Worm (Caenorhabditis elegans) whole organism, L4 larva: ENCODE results near the gene srx-19.

Experiments used
- F10B5.3 ChIP-seq: sonication (generic microtip); optimal IDR thresholded peaks from 2 replicates; lab custom pipeline; 2016; ENCODE audit warnings: mild to moderate bottlenecking, missing genetic modification characterization, missing compliant biosample characterization
- F37D6.2 ChIP-seq: sonication (generic microtip); optimal IDR thresholded peaks from 2 replicates; lab custom pipeline; 2016; ENCODE audit warnings: mild to moderate bottlenecking, missing genetic modification characterization, missing compliant biosample characterization
- F49E8.2 ChIP-seq: sonication (generic microtip); optimal IDR thresholded peaks from 2 replicates; lab custom pipeline; 2016; ENCODE audit warnings: missing compliant biosample characterization, mild to moderate bottlenecking, missing genetic modification characterization, borderline replicate concordance
- R02D3.7 ChIP-seq: fragments of 150-350 bp; sonication (generic microtip); optimal IDR thresholded peaks from 3 replicates; lab custom pipeline; 2014; ENCODE audit warnings: missing biosample characterization, missing genetic modification characterization
- Y105C5A.15 ChIP-seq: fragments of 200-800 bp; sonication (Bioruptor generic); IDR thresholded peaks from 2 replicates; pipeline ENCODE4 v1.3.6; 2022; ENCODE audit warnings: missing genetic modification characterization, missing compliant biosample characterization
- aly-2 ChIP-seq: sonication (generic microtip); optimal IDR thresholded peaks from 2 replicates; lab custom pipeline; 2018; ENCODE audit warnings: missing biosample characterization, missing genetic modification characterization
- ceh-28 ChIP-seq: fragments of 150-350 bp; optimal IDR thresholded peaks from 2 replicates; lab custom pipeline; 2014; ENCODE audit warnings: missing biosample characterization, missing genetic modification reagents, missing genetic modification characterization
- ceh-82 ChIP-seq: sonication (generic microtip); optimal IDR thresholded peaks from 2 replicates; lab custom pipeline; 2017; ENCODE audit warnings: missing biosample characterization, missing genetic modification characterization
- ces-1 ChIP-seq: fragments of 150-350 bp; sonication (generic microtip); optimal IDR thresholded peaks from 4 replicates; lab custom pipeline; 2014; ENCODE audit warnings: missing biosample characterization, missing genetic modification reagents, missing genetic modification characterization
- ctbp-1 ChIP-seq: fragments of 200-800 bp; sonication (Bioruptor generic); IDR thresholded peaks from 2 replicates; pipeline ENCODE4 v1.3.6; 2022; ENCODE audit warnings: missing genetic modification reagents, missing genetic modification characterization, missing compliant biosample characterization
- daf-16 ChIP-seq, 3 experiments: sonication (generic microtip); optimal IDR thresholded peaks; 2 replicates each; lab custom pipeline; 2016 to 2017; ENCODE audit warnings: missing genetic modification characterization in 3 of 3, missing genetic modification reagents in 3 of 3, mild to moderate bottlenecking in 2 of 3, missing compliant biosample characterization in 2 of 3, missing biosample characterization in 1 of 3, moderate library complexity in 1 of 3
- daf-19 ChIP-seq: fragments of 200-800 bp; sonication (Bioruptor generic); conservative IDR thresholded peaks from 2 replicates; pipeline ENCODE4 v1.3.6; 2022; ENCODE audit warnings: missing genetic modification characterization, missing compliant biosample characterization
- dmd-6 ChIP-seq: fragments of 200-800 bp; sonication (Bioruptor generic); IDR thresholded peaks from 2 replicates; pipeline ENCODE4 v1.3.6; 2022; ENCODE audit warnings: missing genetic modification reagents, missing genetic modification characterization, missing compliant biosample characterization
- dmd-8 ChIP-seq: fragments of 200-800 bp; sonication (Bioruptor generic); IDR thresholded peaks from 2 replicates; pipeline ENCODE4 v1.3.6; 2022; ENCODE audit warnings: missing genetic modification characterization, missing compliant biosample characterization
- dpl-1 ChIP-seq: fragments of 150-350 bp; optimal IDR thresholded peaks from 2 replicates; lab custom pipeline; 2014; ENCODE audit warnings: missing biosample characterization, missing genetic modification reagents, missing genetic modification characterization
- duxl-1 ChIP-seq: sonication (generic microtip); optimal IDR thresholded peaks from 2 replicates; lab custom pipeline; 2016; ENCODE audit warnings: mild to moderate bottlenecking, missing genetic modification characterization, moderate library complexity, missing compliant biosample characterization; ENCODE audit not compliant: poor library complexity
- dve-1 ChIP-seq: sonication (generic microtip); optimal IDR thresholded peaks from 2 replicates; lab custom pipeline; 2017; ENCODE audit warnings: antibody characterized with exemption, mild to moderate bottlenecking, missing genetic modification characterization, missing compliant biosample characterization; ENCODE audit not compliant: insufficient read depth
- egl-27 ChIP-seq: sonication (generic microtip); optimal IDR thresholded peaks from 3 replicates; lab custom pipeline; 2017; ENCODE audit warnings: missing biosample characterization, missing genetic modification reagents, missing genetic modification characterization
- gei-8 ChIP-seq: fragments of 200-800 bp; sonication (Bioruptor generic); optimal IDR thresholded peaks from 2 replicates; lab custom pipeline; 2018; ENCODE audit warnings: mild to moderate bottlenecking, missing genetic modification characterization, missing compliant biosample characterization
- hif-1 ChIP-seq, 2 experiments: sonication (generic microtip); optimal IDR thresholded peaks; 2 replicates each; lab custom pipeline; 2016 to 2017; ENCODE audit warnings: missing compliant biosample characterization in 2 of 2, missing genetic modification characterization in 2 of 2, missing genetic modification reagents in 2 of 2, missing genotype in 2 of 2, mild to moderate bottlenecking in 1 of 2
- hlh-11 ChIP-seq: fragments of 200-800 bp; sonication (Bioruptor generic); optimal IDR thresholded peaks from 2 replicates; lab custom pipeline; 2018; ENCODE audit warnings: mild to moderate bottlenecking, missing genetic modification characterization, missing compliant biosample characterization
- hlh-30 ChIP-seq: sonication (generic microtip); optimal IDR thresholded peaks from 2 replicates; lab custom pipeline; 2017; ENCODE audit warnings: antibody characterized with exemption, mild to moderate bottlenecking, missing genetic modification characterization, missing compliant biosample characterization; ENCODE audit not compliant: insufficient read depth
- hmg-1.1 ChIP-seq: fragments of 200-800 bp; sonication (Bioruptor generic); IDR thresholded peaks from 2 replicates; pipeline ENCODE4 v1.3.6; 2022; ENCODE audit warnings: missing genetic modification reagents, missing genetic modification characterization, missing compliant biosample characterization
- jun-1 ChIP-seq: fragments of 150-350 bp; optimal IDR thresholded peaks from 2 replicates; lab custom pipeline; 2014; ENCODE audit warnings: missing biosample characterization, missing genetic modification reagents, missing genetic modification characterization
- lim-7 ChIP-seq: fragments of 200-800 bp; sonication (Bioruptor generic); IDR thresholded peaks from 2 replicates; pipeline ENCODE4 v1.3.6; 2022; ENCODE audit warnings: missing genetic modification characterization, missing compliant biosample characterization
- lsy-2 ChIP-seq, 2 experiments: fragments of 150-350 bp in 1 of 2; sonication (generic microtip) in 1 of 2; optimal IDR thresholded peaks; 2 replicates each; lab custom pipeline; 2014 to 2017; ENCODE audit warnings: missing biosample characterization in 2 of 2, missing genetic modification characterization in 2 of 2
- madf-5 ChIP-seq, 2 experiments: fragments of 200-800 bp; sonication (Bioruptor generic); IDR thresholded peaks; 2 replicates each; pipeline ENCODE4 v1.3.6; 2022; ENCODE audit warnings: missing compliant biosample characterization in 2 of 2, missing genetic modification characterization in 2 of 2
- mdt-29 ChIP-seq: fragments of 200-800 bp; sonication (Bioruptor generic); IDR thresholded peaks from 2 replicates; pipeline ENCODE4 v1.3.6; 2022; ENCODE audit warnings: missing genetic modification reagents, missing genetic modification characterization, missing compliant biosample characterization
- mep-1 ChIP-seq: fragments of 150-350 bp; sonication (generic microtip); optimal IDR thresholded peaks from 3 replicates; lab custom pipeline; 2014; ENCODE audit warnings: missing biosample characterization, missing genetic modification characterization
- mes-2 ChIP-seq: sonication (generic microtip); optimal IDR thresholded peaks from 2 replicates; lab custom pipeline; 2016; ENCODE audit warnings: missing genotype, mild to moderate bottlenecking, missing genetic modification characterization, missing compliant biosample characterization; ENCODE audit not compliant: poor library complexity, severe bottlenecking
- mxl-2 ChIP-seq: fragments of 200-800 bp; sonication (Bioruptor generic); conservative IDR thresholded peaks from 2 replicates; pipeline ENCODE4 v1.3.6; 2022; ENCODE audit warnings: missing genetic modification reagents, missing genetic modification characterization, missing compliant biosample characterization
- mxl-3 ChIP-seq: fragments of 200-800 bp; sonication (Bioruptor generic); optimal IDR thresholded peaks from 2 replicates; lab custom pipeline; 2018; ENCODE audit warnings: mild to moderate bottlenecking, missing genetic modification characterization, missing compliant biosample characterization
- nhr-10 ChIP-seq: fragments of 150-350 bp; optimal IDR thresholded peaks from 2 replicates; lab custom pipeline; 2014; ENCODE audit warnings: missing biosample characterization, missing genetic modification characterization
- nhr-102 ChIP-seq: sonication (generic microtip); optimal IDR thresholded peaks from 2 replicates; lab custom pipeline; 2016; ENCODE audit warnings: mild to moderate bottlenecking, missing genetic modification characterization, moderate library complexity, missing compliant biosample characterization
- nhr-28 ChIP-seq: fragments of 150-350 bp; optimal IDR thresholded peaks from 2 replicates; lab custom pipeline; 2014; ENCODE audit warnings: missing biosample characterization, missing genetic modification characterization
- nhr-41 ChIP-seq: fragments of 200-800 bp; sonication (Bioruptor generic); IDR thresholded peaks from 2 replicates; pipeline ENCODE4 v1.3.6; 2022; ENCODE audit warnings: missing genetic modification reagents, missing genetic modification characterization, missing compliant biosample characterization
- nhr-42 ChIP-seq: fragments of 200-800 bp; sonication (Bioruptor generic); IDR thresholded peaks from 2 replicates; pipeline ENCODE4 v1.3.6; 2022; ENCODE audit warnings: missing genetic modification characterization, missing compliant biosample characterization
- nhr-6 ChIP-seq: fragments of 150-350 bp; optimal IDR thresholded peaks from 2 replicates; lab custom pipeline; 2014; ENCODE audit warnings: missing biosample characterization, missing genetic modification characterization
- nhr-76 ChIP-seq: fragments of 150-350 bp; optimal IDR thresholded peaks from 2 replicates; lab custom pipeline; 2014; ENCODE audit warnings: missing biosample characterization, missing genetic modification characterization
- nhr-77 ChIP-seq: fragments of 150-350 bp; optimal IDR thresholded peaks from 2 replicates; lab custom pipeline; 2014; ENCODE audit warnings: missing biosample characterization, missing genetic modification characterization
- php-3 ChIP-seq: fragments of 200-800 bp; sonication (Bioruptor generic); IDR thresholded peaks from 2 replicates; pipeline ENCODE4 v1.3.6; 2022; ENCODE audit warnings: missing genetic modification reagents, missing genetic modification characterization, missing compliant biosample characterization
- pqm-1 ChIP-seq: sonication (generic microtip); optimal IDR thresholded peaks from 2 replicates; lab custom pipeline; 2017; ENCODE audit warnings: missing biosample characterization, missing genetic modification characterization
- rbr-2 ChIP-seq: sonication (generic microtip); optimal IDR thresholded peaks from 2 replicates; lab custom pipeline; 2016; ENCODE audit warnings: missing genotype, missing genetic modification characterization, missing compliant biosample characterization
- snpc-1.2 ChIP-seq: fragments of 200-800 bp; sonication (Bioruptor generic); IDR thresholded peaks from 2 replicates; pipeline ENCODE4 v1.3.6; 2022; ENCODE audit warnings: missing genetic modification reagents, missing genetic modification characterization, missing compliant biosample characterization
- snpc-4 ChIP-seq: fragments of 150-350 bp; optimal IDR thresholded peaks from 2 replicates; lab custom pipeline; 2014; ENCODE audit warnings: missing biosample characterization, missing genetic modification characterization
- spr-1 ChIP-seq: sonication (generic microtip); optimal IDR thresholded peaks from 2 replicates; lab custom pipeline; 2016; ENCODE audit warnings: mild to moderate bottlenecking, missing genetic modification characterization, missing compliant biosample characterization
- tag-97 ChIP-seq: fragments of 200-800 bp; sonication (Bioruptor generic); IDR thresholded peaks from 2 replicates; pipeline ENCODE4 v1.3.6; 2022; ENCODE audit warnings: missing genetic modification characterization, missing compliant biosample characterization
- zfp-2 ChIP-seq: sonication (generic microtip); optimal IDR thresholded peaks from 2 replicates; lab custom pipeline; 2016; ENCODE audit warnings: mild to moderate bottlenecking, missing genetic modification characterization, missing compliant biosample characterization
- zip-2 ChIP-seq: fragments of 150-350 bp; optimal IDR thresholded peaks from 2 replicates; lab custom pipeline; 2014; ENCODE audit warnings: missing biosample characterization, missing genetic modification characterization
- ztf-11 ChIP-seq: fragments of 150-350 bp; optimal IDR thresholded peaks from 2 replicates; lab custom pipeline; 2014; ENCODE audit warnings: missing biosample characterization, missing genetic modification characterization

The srx-19 gene

DNA sequence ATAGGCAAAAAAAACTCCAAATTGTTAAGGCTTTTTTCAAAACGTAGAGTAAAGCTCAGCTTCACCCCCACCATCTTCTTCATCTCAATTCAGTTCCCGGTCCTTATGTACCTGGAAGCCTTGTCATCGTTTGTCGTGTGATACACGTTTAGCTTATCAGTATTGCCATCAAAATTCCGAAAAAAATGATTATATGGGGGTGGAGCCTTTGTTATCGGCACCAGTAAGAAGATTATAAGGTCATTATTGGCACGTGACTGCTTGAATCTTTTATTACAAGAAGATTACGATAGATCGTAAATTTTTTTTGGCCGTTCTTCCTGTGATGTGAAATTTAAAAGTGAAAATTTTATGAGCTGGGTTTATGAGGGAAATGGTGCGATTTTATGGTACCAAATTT is 7.4 kb downstream of the srx-19 start (continued):
- TF ChIP-seq jun-1 (tag; lab: Kevin White, UChicago) = no peak
- TF ChIP-seq mdt-29 (GFP tag; lab: Robert Waterston, UW) = no peak
- peak; percentile 25 for TF ChIP-seq nhr-6
- no peak for TF ChIP-seq lim-7 (GFP tag; lab: Robert Waterston, UW)
- peak; percentile 85 for TF ChIP-seq pqm-1 (tag; lab: Kevin White, UChicago)
- no peak for TF ChIP-seq egl-27 (tag; lab: Kevin White, UChicago)
- TF ChIP-seq tag-97 = no peak
- TF ChIP-seq mep-1 (tag; lab: Kevin White, UChicago) = no peak
- TF ChIP-seq dmd-8 (GFP tag; lab: Robert Waterston, UW) = no peak
- TF ChIP-seq hlh-30 (tag; lab: Kevin White, UChicago) = peak; percentile 59
- TF ChIP-seq nhr-42 (GFP tag; lab: Robert Waterston, UW) = 0 out of 2 replicates have a peak, but pooled peaks have one; percentile 32
- TF ChIP-seq spr-1 (tag; lab: Kevin White, UChicago) = no peak
- peak; percentile 35 for TF ChIP-seq mes-2 (tag; lab: Kevin White, UChicago)
- TF ChIP-seq duxl-1 = no peak
- TF ChIP-seq nhr-41 (GFP tag; lab: Robert Waterston, UW) = peak; percentile 96
- no peak for TF ChIP-seq dpl-1
- no peak for TF ChIP-seq snpc-4
- no peak for TF ChIP-seq aly-2 (tag; lab: Kevin White, UChicago)
- TF ChIP-seq ces-1 (GFP tag; lab: Kevin White, UChicago) = no peak
- no peak for TF ChIP-seq Y105C5A.15 (GFP tag; lab: Robert Waterston, UW)
- no peak for TF ChIP-seq R02D3.7 (tag; lab: Kevin White, UChicago)
- no peak for TF ChIP-seq rbr-2 (tag; lab: Kevin White, UChicago)
- peak; percentile 46 for TF ChIP-seq nhr-102 (tag; lab: Kevin White, UChicago)
- TF ChIP-seq mxl-3 (GFP tag; lab: Kevin White, UChicago) = no peak
- no peak for TF ChIP-seq zip-2 (tag; lab: Kevin White, UChicago)
- peak; percentile 61; the same call in 1 of the 2 replicates for TF ChIP-seq mxl-2 (GFP tag; lab: Robert Waterston, UW)
- TF ChIP-seq ctbp-1 (GFP tag; lab: Robert Waterston, UW) = no peak
- no peak for TF ChIP-seq hif-1 (tag; optimal IDR thresholded peaks at IDR 0.05; lab: Kevin White, UChicago)
- TF ChIP-seq nhr-77 (tag; lab: Kevin White, UChicago) = peak; percentile 70
- no peak for TF ChIP-seq nhr-76
- no peak for TF ChIP-seq F37D6.2 (tag; lab: Kevin White, UChicago)
- TF ChIP-seq hlh-11 (tag; lab: Kevin White, UChicago) = peak; percentile 80
- TF ChIP-seq ztf-11 (tag; lab: Kevin White, UChicago) = no peak
- no peak for TF ChIP-seq ceh-82 (tag; lab: Kevin White, UChicago)
- no peak for TF ChIP-seq snpc-1.2 (GFP tag; lab: Robert Waterston, UW)
- TF ChIP-seq F49E8.2 (tag; lab: Kevin White, UChicago) = no peak
- peak in 1 of 2 experiments; percentile 33 for TF ChIP-seq lsy-2 (tag; optimal IDR thresholded peaks at IDR 0.05; lab: Kevin White, UChicago)
- TF ChIP-seq php-3 (GFP tag; lab: Robert Waterston, UW) = peak; percentile 95
- TF ChIP-seq ceh-28 (tag; lab: Kevin White, UChicago) = no peak
- no peak for TF ChIP-seq daf-16 (GFP tag; optimal IDR thresholded peaks at IDR 0.05; lab: Kevin White, UChicago)
- peak; percentile 59 for TF ChIP-seq daf-16 (tag; optimal IDR thresholded peaks at IDR 0.05; lab: Kevin White, UChicago)

DNA sequence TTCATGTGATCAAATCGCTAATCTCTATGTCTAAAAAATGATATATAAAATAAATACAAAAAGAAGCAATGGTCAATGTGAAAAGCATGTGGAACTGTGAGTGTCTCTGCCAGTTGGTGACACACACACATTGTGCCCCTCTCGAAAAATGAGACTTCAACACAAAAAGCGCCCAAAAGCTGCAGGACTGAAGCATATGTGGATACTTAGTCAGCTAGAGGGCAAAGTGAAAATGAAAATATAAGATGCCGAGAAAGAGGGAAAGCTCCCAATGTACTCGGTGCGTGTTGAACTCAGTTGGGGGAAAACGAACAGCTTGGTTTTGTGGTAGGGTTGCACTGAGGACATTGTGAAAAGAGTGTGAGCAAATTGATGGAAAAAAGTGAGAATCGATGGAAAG is 8.1 kb downstream of the srx-19 start:
- TF ChIP-seq nhr-28 (tag; lab: Kevin White, UChicago) (peak; percentile 47), F37D6.2 (tag; lab: Kevin White, UChicago) (peak; percentile 55), mdt-29 (GFP tag; lab: Robert Waterston, UW) (no peak), hmg-1.1 (GFP tag; lab: Robert Waterston, UW) (peak; percentile 48; the same call in 1 of the 2 replicates), F10B5.3 (tag; lab: Kevin White, UChicago) (no peak), dve-1 (tag; lab: Kevin White, UChicago) (peak; percentile 12), madf-5 (GFP tag; IDR thresholded peaks at IDR 0.05; lab: Robert Waterston, UW) (no peak), hlh-30 (tag; lab: Kevin White, UChicago) (peak; percentile 62), gei-8 (GFP tag; lab: Kevin White, UChicago) (no peak), mep-1 (tag; lab: Kevin White, UChicago) (peak; percentile 69), dmd-6 (peak; percentile 77), nhr-10 (tag; lab: Kevin White, UChicago) (no peak), hlh-11 (tag; lab: Kevin White, UChicago) (peak; percentile 85), daf-16 (GFP tag; optimal IDR thresholded peaks at IDR 0.05; lab: Kevin White, UChicago) (peak in 1 of 2 experiments; percentile 54), daf-16 (tag; optimal IDR thresholded peaks at IDR 0.05; lab: Kevin White, UChicago) (no peak), jun-1 (tag; lab: Kevin White, UChicago) (no peak), zfp-2 (tag; lab: Kevin White, UChicago) (no peak), daf-19 (no peak)
